Worm (Caenorhabditis elegans): ENCODE measurements around the gene K08D9.4.

DNA sequence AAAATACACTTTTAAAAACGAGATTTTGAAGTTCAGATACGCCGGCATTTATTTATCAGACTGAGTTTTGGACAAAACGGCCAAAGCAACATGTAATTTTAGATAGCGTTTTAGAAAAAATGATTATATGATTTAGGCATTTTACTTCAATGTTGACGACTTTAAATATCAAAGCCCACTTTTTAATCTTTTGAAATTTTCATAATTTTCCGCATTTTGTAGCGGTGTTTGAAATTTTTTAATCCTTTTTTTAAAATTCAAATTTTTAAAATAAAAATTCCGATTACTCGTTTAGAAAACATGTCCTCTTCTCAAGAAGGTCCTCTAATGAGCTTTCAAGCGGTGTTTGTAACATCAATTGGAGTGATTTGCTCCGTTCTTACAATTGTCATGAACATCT lies 30.4 kb downstream of the K08D9.4 start, which contains the start of gene srbc-6:
- TF ChIP-seq nhr-237 (tag; optimal IDR thresholded peaks at IDR 0.05) (no peak), nhr-47 (tag; optimal IDR thresholded peaks at IDR 0.05) (no peak), mab-9 (GFP tag; IDR thresholded peaks at IDR 0.05) (no peak), C34B4.2 (tag; optimal IDR thresholded peaks at IDR 0.05) (no peak), nhr-28 (tag; optimal IDR thresholded peaks at IDR 0.05) (no peak)

Data from whole organism, L1 larva.